Worm (Caenorhabditis elegans) whole organism, late embryonic: ENCODE data around the gene dhs-13.

Source experiments
- C08G9.2 ChIP-seq: sonication (generic microtip); optimal IDR thresholded peaks from 2 replicates; lab custom pipeline; 2016; ENCODE audit warnings: mild to moderate bottlenecking, missing genetic modification characterization, moderate library complexity, missing compliant biosample characterization
- C38D4.7 ChIP-seq: fragments of 200-800 bp; sonication (Bioruptor generic); optimal IDR thresholded peaks from 2 replicates; lab custom pipeline; 2018; ENCODE audit warnings: mild to moderate bottlenecking, missing genetic modification characterization, moderate library complexity, missing compliant biosample characterization
- F13H6.1 ChIP-seq: sonication (generic microtip); optimal IDR thresholded peaks from 2 replicates; lab custom pipeline; 2016; ENCODE audit warnings: missing genetic modification characterization, missing compliant biosample characterization
- K02D7.2 ChIP-seq: sonication (generic microtip); optimal IDR thresholded peaks from 2 replicates; lab custom pipeline; 2017; ENCODE audit warnings: mild to moderate bottlenecking, missing genetic modification characterization, missing compliant biosample characterization
- K09A11.1 ChIP-seq: sonication (generic microtip); optimal IDR thresholded peaks from 2 replicates; lab custom pipeline; 2017; ENCODE audit warnings: antibody characterized with exemption, mild to moderate bottlenecking, missing genetic modification characterization, missing compliant biosample characterization; ENCODE audit not compliant: insufficient read depth
- T23F11.4 ChIP-seq: fragments of 200-800 bp; sonication (Bioruptor generic); optimal IDR thresholded peaks from 2 replicates; lab custom pipeline; 2018; ENCODE audit warnings: mild to moderate bottlenecking, missing genetic modification characterization, missing compliant biosample characterization
- Y22D7AL.16 ChIP-seq: sonication (generic microtip); optimal IDR thresholded peaks from 2 replicates; lab custom pipeline; 2016; ENCODE audit warnings: missing genetic modification characterization, missing compliant biosample characterization
- ahr-1 ChIP-seq: sonication (generic microtip); optimal IDR thresholded peaks from 2 replicates; lab custom pipeline; 2016; ENCODE audit warnings: missing genetic modification characterization, missing compliant biosample characterization
- ama-1 ChIP-seq: fragments of 150-350 bp; optimal IDR thresholded peaks from 2 replicates; lab custom pipeline; 2014
- ceh-18 ChIP-seq: sonication (generic microtip); optimal IDR thresholded peaks from 2 replicates; lab custom pipeline; 2016; ENCODE audit warnings: missing genetic modification characterization, missing compliant biosample characterization
- ceh-19 ChIP-seq: fragments of 200-800 bp; sonication (Bioruptor generic); optimal IDR thresholded peaks from 2 replicates; lab custom pipeline; 2018; ENCODE audit warnings: mild to moderate bottlenecking, missing genetic modification characterization, missing compliant biosample characterization
- ceh-22 ChIP-seq: sonication (generic microtip); optimal IDR thresholded peaks from 2 replicates; lab custom pipeline; 2017; ENCODE audit warnings: missing biosample characterization, missing genetic modification characterization
- ceh-30 ChIP-seq: fragments of 150-350 bp; optimal IDR thresholded peaks from 2 replicates; lab custom pipeline; 2014; ENCODE audit warnings: missing biosample characterization, missing genetic modification characterization
- ceh-31 ChIP-seq: sonication (generic microtip); optimal IDR thresholded peaks from 2 replicates; lab custom pipeline; 2016; ENCODE audit warnings: missing genetic modification characterization, missing compliant biosample characterization
- ceh-34 ChIP-seq: sonication (generic microtip); optimal IDR thresholded peaks from 2 replicates; lab custom pipeline; 2016; ENCODE audit warnings: mild to moderate bottlenecking, missing genetic modification characterization, missing compliant biosample characterization
- ceh-45 ChIP-seq: fragments of 200-800 bp; sonication (Bioruptor generic); IDR thresholded peaks from 2 replicates; pipeline ENCODE4 v1.3.6; 2022; ENCODE audit warnings: missing genetic modification reagents, missing genetic modification characterization, missing compliant biosample characterization
- ceh-48 ChIP-seq: sonication (generic microtip); optimal IDR thresholded peaks from 2 replicates; lab custom pipeline; 2016; ENCODE audit warnings: missing genetic modification characterization, inconsistent platforms, missing compliant biosample characterization
- ceh-6 ChIP-seq: fragments of 200-800 bp; sonication (Bioruptor generic); optimal IDR thresholded peaks from 2 replicates; lab custom pipeline; 2018; ENCODE audit warnings: mild to moderate bottlenecking, missing genetic modification characterization, missing compliant biosample characterization
- ceh-9 ChIP-seq: sonication (generic microtip); optimal IDR thresholded peaks from 2 replicates; lab custom pipeline; 2016; ENCODE audit warnings: mild to moderate bottlenecking, missing genetic modification characterization, inconsistent platforms, missing compliant biosample characterization
- che-1 ChIP-seq: sonication (generic microtip); optimal IDR thresholded peaks from 2 replicates; lab custom pipeline; 2016; ENCODE audit warnings: mild to moderate bottlenecking, missing genetic modification characterization, missing compliant biosample characterization
- dmd-4 ChIP-seq: sonication (generic microtip); optimal IDR thresholded peaks from 2 replicates; lab custom pipeline; 2016; ENCODE audit warnings: borderline replicate concordance, missing genetic modification characterization, missing compliant biosample characterization
- dve-1 ChIP-seq: sonication (generic microtip); optimal IDR thresholded peaks from 2 replicates; lab custom pipeline; 2017; ENCODE audit warnings: antibody characterized with exemption, mild to moderate bottlenecking, missing genetic modification characterization, missing compliant biosample characterization
- elt-2 ChIP-seq: sonication (generic microtip); optimal IDR thresholded peaks from 2 replicates; lab custom pipeline; 2016; ENCODE audit warnings: missing genetic modification reagents, missing genetic modification characterization, missing compliant biosample characterization
- elt-4 ChIP-seq: sonication (generic microtip); optimal IDR thresholded peaks from 2 replicates; lab custom pipeline; 2016; ENCODE audit warnings: missing genetic modification characterization, missing compliant biosample characterization
- eyg-1 ChIP-seq: sonication (generic microtip); optimal IDR thresholded peaks from 2 replicates; lab custom pipeline; 2016; ENCODE audit warnings: missing genotype, missing genetic modification characterization, missing compliant biosample characterization
- fkh-6 ChIP-seq: sonication (generic microtip); optimal IDR thresholded peaks from 2 replicates; lab custom pipeline; 2016; ENCODE audit warnings: missing genetic modification characterization, missing compliant biosample characterization
- gmeb-2 ChIP-seq: sonication (generic microtip); optimal IDR thresholded peaks from 2 replicates; lab custom pipeline; 2016; ENCODE audit warnings: missing genetic modification characterization, inconsistent platforms, missing compliant biosample characterization
- hlh-15 ChIP-seq: sonication (generic microtip); optimal IDR thresholded peaks from 2 replicates; lab custom pipeline; 2016; ENCODE audit warnings: missing genetic modification characterization, missing compliant biosample characterization
- hlh-30 ChIP-seq: sonication (generic microtip); optimal IDR thresholded peaks from 2 replicates; lab custom pipeline; 2017; ENCODE audit warnings: antibody characterized with exemption, missing genetic modification characterization, missing compliant biosample characterization; ENCODE audit not compliant: insufficient read depth
- hlh-6 ChIP-seq: sonication (generic microtip); optimal IDR thresholded peaks from 2 replicates; lab custom pipeline; 2016; ENCODE audit warnings: missing genotype, missing genetic modification characterization, missing compliant biosample characterization
- hlh-8 ChIP-seq: sonication (generic microtip); optimal IDR thresholded peaks from 2 replicates; lab custom pipeline; 2016; ENCODE audit warnings: missing genotype, missing genetic modification characterization, missing compliant biosample characterization
- lin-11 ChIP-seq: fragments of 200-800 bp; sonication (Bioruptor generic); optimal IDR thresholded peaks from 2 replicates; lab custom pipeline; 2018; ENCODE audit warnings: mild to moderate bottlenecking, missing genetic modification characterization, missing compliant biosample characterization
- madf-2 ChIP-seq: sonication (generic microtip); optimal IDR thresholded peaks from 2 replicates; lab custom pipeline; 2017; ENCODE audit warnings: missing genetic modification characterization, missing compliant biosample characterization
- mec-3 ChIP-seq: sonication (generic microtip); optimal IDR thresholded peaks from 2 replicates; lab custom pipeline; 2016; ENCODE audit warnings: borderline replicate concordance, missing genetic modification characterization, missing compliant biosample characterization
- nfya-1 ChIP-seq: sonication (generic microtip); optimal IDR thresholded peaks from 2 replicates; lab custom pipeline; 2017; ENCODE audit warnings: missing genetic modification characterization, mild to moderate bottlenecking, missing compliant biosample characterization, antibody characterized with exemption, moderate library complexity
- npax-4 ChIP-seq: sonication (generic microtip); optimal IDR thresholded peaks from 2 replicates; lab custom pipeline; 2016; ENCODE audit warnings: missing genetic modification characterization, missing compliant biosample characterization
- odd-2 ChIP-seq: sonication (generic microtip); optimal IDR thresholded peaks from 2 replicates; lab custom pipeline; 2017; ENCODE audit warnings: antibody characterized with exemption, mild to moderate bottlenecking, missing genetic modification characterization, missing compliant biosample characterization
- pat-9 ChIP-seq: fragments of 200-800 bp; sonication (Bioruptor generic); optimal IDR thresholded peaks from 2 replicates; lab custom pipeline; 2018; ENCODE audit warnings: mild to moderate bottlenecking, missing genetic modification characterization, moderate library complexity, missing compliant biosample characterization
- pha-2 ChIP-seq: sonication (generic microtip); optimal IDR thresholded peaks from 2 replicates; lab custom pipeline; 2017; ENCODE audit warnings: mild to moderate bottlenecking, missing genetic modification characterization, missing compliant biosample characterization
- pqm-1 ChIP-seq: sonication (generic microtip); optimal IDR thresholded peaks from 2 replicates; lab custom pipeline; 2016; ENCODE audit warnings: missing genetic modification characterization, missing compliant biosample characterization
- pros-1 ChIP-seq: fragments of 150-350 bp; optimal IDR thresholded peaks from 2 replicates; lab custom pipeline; 2014; ENCODE audit warnings: missing biosample characterization, missing genetic modification reagents, missing genetic modification characterization
- rnt-1 ChIP-seq: sonication (generic microtip); optimal IDR thresholded peaks from 2 replicates; lab custom pipeline; 2016; ENCODE audit warnings: missing genetic modification characterization, missing compliant biosample characterization
- sox-4 ChIP-seq: sonication (generic microtip); optimal IDR thresholded peaks from 2 replicates; lab custom pipeline; 2017; ENCODE audit warnings: mild to moderate bottlenecking, missing genetic modification characterization, inconsistent platforms, missing compliant biosample characterization
- syd-9 ChIP-seq: sonication (generic microtip); optimal IDR thresholded peaks from 2 replicates; lab custom pipeline; 2016; ENCODE audit warnings: mild to moderate bottlenecking, missing genetic modification characterization, moderate library complexity, missing compliant biosample characterization
- tbx-2 ChIP-seq: sonication (generic microtip); optimal IDR thresholded peaks from 2 replicates; lab custom pipeline; 2016; ENCODE audit warnings: missing genetic modification characterization, missing compliant biosample characterization
- tbx-7 ChIP-seq: sonication (generic microtip); optimal IDR thresholded peaks from 2 replicates; lab custom pipeline; 2016; ENCODE audit warnings: missing genotype, missing genetic modification characterization, missing compliant biosample characterization
- ttx-3 ChIP-seq: sonication (generic microtip); optimal IDR thresholded peaks from 2 replicates; lab custom pipeline; 2016; ENCODE audit warnings: missing genetic modification reagents, missing genetic modification characterization, missing compliant biosample characterization
- unc-55 ChIP-seq: sonication (generic microtip); optimal IDR thresholded peaks from 2 replicates; lab custom pipeline; 2017; ENCODE audit warnings: missing biosample characterization, missing genetic modification reagents, missing genetic modification characterization
- unc-86 ChIP-seq: sonication (generic microtip); optimal IDR thresholded peaks from 2 replicates; lab custom pipeline; 2016; ENCODE audit warnings: missing genetic modification characterization, missing compliant biosample characterization
- zip-5 ChIP-seq: sonication (generic microtip); optimal IDR thresholded peaks from 2 replicates; lab custom pipeline; 2016; ENCODE audit warnings: missing genetic modification characterization, missing compliant biosample characterization
- ztf-16 ChIP-seq: sonication (generic microtip); optimal IDR thresholded peaks from 2 replicates; lab custom pipeline; 2017; ENCODE audit warnings: missing genetic modification characterization, missing compliant biosample characterization

The dhs-13 gene

ce11 chrV:1771727-1772126 is at the start of gene dhs-13:
Gene dhs-13, minus strand, starts transcription at chrV:1771734.
- TF ChIP-seq ceh-22 (tag; lab: Kevin White, UChicago) (no peak), unc-55 (GFP tag; lab: Kevin White, UChicago) (peak; percentile 21), eyg-1 (tag; lab: Kevin White, UChicago) (no peak), ceh-34 (tag; lab: Kevin White, UChicago) (no peak), pqm-1 (tag; lab: Kevin White, UChicago) (no peak)

- TF ChIP-seq ceh-48 (tag; lab: Kevin White, UChicago) (no peak), syd-9 (tag; lab: Kevin White, UChicago) (no peak), tbx-2 (tag; lab: Kevin White, UChicago) (peak; percentile 55), ceh-6 (GFP tag; lab: Kevin White, UChicago) (no peak), C38D4.7 (GFP tag; lab: Kevin White, UChicago) (peak; percentile 59), K02D7.2 (tag; lab: Kevin White, UChicago) (no peak), K09A11.1 (tag; lab: Kevin White, UChicago) (no peak), pat-9 (tag; lab: Kevin White, UChicago) (peak; percentile 48), ceh-31 (tag; lab: Kevin White, UChicago) (peak; percentile 35), gmeb-2 (peak; percentile 47), pha-2 (tag; lab: Kevin White, UChicago) (peak; percentile 33), ceh-34 (tag; lab: Kevin White, UChicago) (peak; percentile 15), ahr-1 (peak; percentile 6), sox-4 (tag; lab: Kevin White, UChicago) (peak; percentile 44), zip-5 (peak; percentile 16), tbx-7 (tag; lab: Kevin White, UChicago) (no peak), che-1 (tag; lab: Kevin White, UChicago) (peak; percentile 47), eyg-1 (tag; lab: Kevin White, UChicago) (no peak), dmd-4 (tag; lab: Kevin White, UChicago) (no peak), Y22D7AL.16 (no peak), ceh-45 (peak; percentile 37; the same call in 1 of the 2 replicates), madf-2 (peak; percentile 50), F13H6.1 (no peak), ttx-3 (tag; lab: Kevin White, UChicago) (peak; percentile 27), mec-3 (tag; lab: Kevin White, UChicago) (no peak), ama-1 (lab: Kevin White, UChicago) (no peak), pqm-1 (tag; lab: Kevin White, UChicago) (no peak), C08G9.2 (tag; lab: Kevin White, UChicago) (no peak), odd-2 (tag; lab: Kevin White, UChicago) (peak; percentile 7), ceh-18 (tag; lab: Kevin White, UChicago) (no peak), hlh-8 (tag; lab: Kevin White, UChicago) (no peak), fkh-6 (tag; lab: Kevin White, UChicago) (no peak), hlh-30 (tag; lab: Kevin White, UChicago) (no peak), ztf-16 (peak; percentile 47), hlh-6 (tag; lab: Kevin White, UChicago) (no peak), dve-1 (tag; lab: Kevin White, UChicago) (no peak), elt-2 (tag; lab: Kevin White, UChicago) (peak; percentile 53), pros-1 (tag; lab: Kevin White, UChicago) (no peak), nfya-1 (tag; lab: Kevin White, UChicago) (peak; percentile 59), ceh-30 (tag; lab: Kevin White, UChicago) (no peak), T23F11.4 (GFP tag; lab: Kevin White, UChicago) (no peak), ceh-22 (tag; lab: Kevin White, UChicago) (no peak), unc-86 (tag; lab: Kevin White, UChicago) (peak; percentile 27), ceh-9 (tag; lab: Kevin White, UChicago) (no peak), npax-4 (no peak), hlh-15 (tag; lab: Kevin White, UChicago) (peak; percentile 8), ceh-19 (GFP tag; lab: Kevin White, UChicago) (peak; percentile 14), lin-11 (tag; lab: Kevin White, UChicago) (peak; percentile 61), elt-4 (no peak), rnt-1 (tag; lab: Kevin White, UChicago) (no peak)
Measured at ce11 chrV:1821287-1821686, 49.8 kb upstream of the dhs-13 start, which contains the start of the genes gly-7 and mrpl-39. Gene gly-7, minus strand, starts transcription at chrV:1821323. Gene mrpl-39, plus strand, starts transcription at chrV:1821579.
